Worm (Caenorhabditis elegans): ENCODE measurements around the gene mec-1.

ce11 chrV:6917280-6917679 lies 39.1 kb upstream of the mec-1 start:
- TF ChIP-seq lsy-2 (tag; optimal IDR thresholded peaks at IDR 0.05) (no peak), elt-3 (tag; optimal IDR thresholded peaks at IDR 0.05) (no peak), nhr-85 (tag) (no peak), pax-3 (tag; optimal IDR thresholded peaks at IDR 0.05) (no peak), zag-1 (tag; optimal IDR thresholded peaks at IDR 0.05) (no peak), sptf-1 (tag; optimal IDR thresholded peaks at IDR 0.05) (no peak), nhr-76 (tag; optimal IDR thresholded peaks at IDR 0.05) (no peak), nhr-12 (tag; optimal IDR thresholded peaks at IDR 0.05) (no peak), nhr-28 (tag; optimal IDR thresholded peaks at IDR 0.05) (no peak), nhr-11 (tag; optimal IDR thresholded peaks at IDR 0.05) (no peak), C16A3.4 (tag; optimal IDR thresholded peaks at IDR 0.05) (no peak), unc-30 (tag; optimal IDR thresholded peaks at IDR 0.05) (no peak), ceh-8 (GFP tag; optimal IDR thresholded peaks at IDR 0.05) (no peak)
